Worm (Caenorhabditis elegans) whole organism, late embryonic: ENCODE results near the gene pbo-6.

ENCODE experiments used
- C08G9.2 ChIP-seq: sonication (generic microtip); optimal IDR thresholded peaks from 2 replicates; lab custom pipeline; 2016; ENCODE audit warnings: mild to moderate bottlenecking, missing genetic modification characterization, moderate library complexity, missing compliant biosample characterization
- C38D4.7 ChIP-seq: fragments of 200-800 bp; sonication (Bioruptor generic); optimal IDR thresholded peaks from 2 replicates; lab custom pipeline; 2018; ENCODE audit warnings: mild to moderate bottlenecking, missing genetic modification characterization, moderate library complexity, missing compliant biosample characterization
- K02D7.2 ChIP-seq: sonication (generic microtip); optimal IDR thresholded peaks from 2 replicates; lab custom pipeline; 2017; ENCODE audit warnings: mild to moderate bottlenecking, missing genetic modification characterization, missing compliant biosample characterization
- K09A11.1 ChIP-seq: sonication (generic microtip); optimal IDR thresholded peaks from 2 replicates; lab custom pipeline; 2017; ENCODE audit warnings: antibody characterized with exemption, mild to moderate bottlenecking, missing genetic modification characterization, missing compliant biosample characterization; ENCODE audit not compliant: insufficient read depth
- T23F11.4 ChIP-seq: fragments of 200-800 bp; sonication (Bioruptor generic); optimal IDR thresholded peaks from 2 replicates; lab custom pipeline; 2018; ENCODE audit warnings: mild to moderate bottlenecking, missing genetic modification characterization, missing compliant biosample characterization
- Y22D7AL.16 ChIP-seq: sonication (generic microtip); optimal IDR thresholded peaks from 2 replicates; lab custom pipeline; 2016; ENCODE audit warnings: missing genetic modification characterization, missing compliant biosample characterization
- ahr-1 ChIP-seq: sonication (generic microtip); optimal IDR thresholded peaks from 2 replicates; lab custom pipeline; 2016; ENCODE audit warnings: missing genetic modification characterization, missing compliant biosample characterization
- ceh-14 ChIP-seq: sonication (generic microtip); optimal IDR thresholded peaks from 2 replicates; lab custom pipeline; 2016; ENCODE audit warnings: missing genotype, missing genetic modification characterization, missing compliant biosample characterization
- ceh-19 ChIP-seq: fragments of 200-800 bp; sonication (Bioruptor generic); optimal IDR thresholded peaks from 2 replicates; lab custom pipeline; 2018; ENCODE audit warnings: mild to moderate bottlenecking, missing genetic modification characterization, missing compliant biosample characterization
- ceh-22 ChIP-seq: sonication (generic microtip); optimal IDR thresholded peaks from 2 replicates; lab custom pipeline; 2017; ENCODE audit warnings: missing biosample characterization, missing genetic modification characterization
- ceh-45 ChIP-seq: fragments of 200-800 bp; sonication (Bioruptor generic); IDR thresholded peaks from 2 replicates; pipeline ENCODE4 v1.3.6; 2022; ENCODE audit warnings: missing genetic modification reagents, missing genetic modification characterization, missing compliant biosample characterization
- ceh-48 ChIP-seq: sonication (generic microtip); optimal IDR thresholded peaks from 2 replicates; lab custom pipeline; 2016; ENCODE audit warnings: missing genetic modification characterization, inconsistent platforms, missing compliant biosample characterization
- dmd-4 ChIP-seq: sonication (generic microtip); optimal IDR thresholded peaks from 2 replicates; lab custom pipeline; 2016; ENCODE audit warnings: borderline replicate concordance, missing genetic modification characterization, missing compliant biosample characterization
- elt-4 ChIP-seq: sonication (generic microtip); optimal IDR thresholded peaks from 2 replicates; lab custom pipeline; 2016; ENCODE audit warnings: missing genetic modification characterization, missing compliant biosample characterization
- eyg-1 ChIP-seq: sonication (generic microtip); optimal IDR thresholded peaks from 2 replicates; lab custom pipeline; 2016; ENCODE audit warnings: missing genotype, missing genetic modification characterization, missing compliant biosample characterization
- fkh-10 ChIP-seq: fragments of 150-350 bp; optimal IDR thresholded peaks from 2 replicates; lab custom pipeline; 2014; ENCODE audit warnings: missing biosample characterization, missing genetic modification reagents, missing genetic modification characterization
- gmeb-2 ChIP-seq: sonication (generic microtip); optimal IDR thresholded peaks from 2 replicates; lab custom pipeline; 2016; ENCODE audit warnings: missing genetic modification characterization, inconsistent platforms, missing compliant biosample characterization
- hlh-13 ChIP-seq: fragments of 200-800 bp; sonication (Bioruptor generic); optimal IDR thresholded peaks from 2 replicates; lab custom pipeline; 2018; ENCODE audit warnings: mild to moderate bottlenecking, missing genetic modification characterization, missing compliant biosample characterization
- hlh-15 ChIP-seq: sonication (generic microtip); optimal IDR thresholded peaks from 2 replicates; lab custom pipeline; 2016; ENCODE audit warnings: missing genetic modification characterization, missing compliant biosample characterization
- hlh-30 ChIP-seq: sonication (generic microtip); optimal IDR thresholded peaks from 2 replicates; lab custom pipeline; 2017; ENCODE audit warnings: antibody characterized with exemption, missing genetic modification characterization, missing compliant biosample characterization; ENCODE audit not compliant: insufficient read depth
- hlh-8 ChIP-seq: sonication (generic microtip); optimal IDR thresholded peaks from 2 replicates; lab custom pipeline; 2016; ENCODE audit warnings: missing genotype, missing genetic modification characterization, missing compliant biosample characterization
- lin-11 ChIP-seq: fragments of 200-800 bp; sonication (Bioruptor generic); optimal IDR thresholded peaks from 2 replicates; lab custom pipeline; 2018; ENCODE audit warnings: mild to moderate bottlenecking, missing genetic modification characterization, missing compliant biosample characterization
- madf-2 ChIP-seq: sonication (generic microtip); optimal IDR thresholded peaks from 2 replicates; lab custom pipeline; 2017; ENCODE audit warnings: missing genetic modification characterization, missing compliant biosample characterization
- mec-3 ChIP-seq: sonication (generic microtip); optimal IDR thresholded peaks from 2 replicates; lab custom pipeline; 2016; ENCODE audit warnings: borderline replicate concordance, missing genetic modification characterization, missing compliant biosample characterization
- nfya-1 ChIP-seq: sonication (generic microtip); optimal IDR thresholded peaks from 2 replicates; lab custom pipeline; 2017; ENCODE audit warnings: missing genetic modification characterization, mild to moderate bottlenecking, missing compliant biosample characterization, antibody characterized with exemption, moderate library complexity
- nhr-232 ChIP-seq: sonication (generic microtip); optimal IDR thresholded peaks from 2 replicates; lab custom pipeline; 2016; ENCODE audit warnings: missing genetic modification characterization, missing compliant biosample characterization
- pha-4 ChIP-seq: fragments of 150-350 bp; optimal IDR thresholded peaks from 2 replicates; lab custom pipeline; 2018; ENCODE audit warnings: missing biosample characterization, missing genetic modification reagents, missing genetic modification characterization
- sox-4 ChIP-seq: sonication (generic microtip); optimal IDR thresholded peaks from 2 replicates; lab custom pipeline; 2017; ENCODE audit warnings: mild to moderate bottlenecking, missing genetic modification characterization, inconsistent platforms, missing compliant biosample characterization
- tbx-7 ChIP-seq: sonication (generic microtip); optimal IDR thresholded peaks from 2 replicates; lab custom pipeline; 2016; ENCODE audit warnings: missing genotype, missing genetic modification characterization, missing compliant biosample characterization
- ttx-3 ChIP-seq: sonication (generic microtip); optimal IDR thresholded peaks from 2 replicates; lab custom pipeline; 2016; ENCODE audit warnings: missing genetic modification reagents, missing genetic modification characterization, missing compliant biosample characterization
- unc-86 ChIP-seq: sonication (generic microtip); optimal IDR thresholded peaks from 2 replicates; lab custom pipeline; 2016; ENCODE audit warnings: missing genetic modification characterization, missing compliant biosample characterization

Gene pbo-6

ce11 chrX:17428803-17429202 lies at the start of gene pbo-6:
Gene pbo-6, plus strand, starts transcription at chrX:17429042.
- TF ChIP-seq nfya-1 (tag; lab: Kevin White, UChicago): no peak
- no peak for TF ChIP-seq hlh-15 (tag; lab: Kevin White, UChicago)
- no peak for TF ChIP-seq hlh-30
- no peak for TF ChIP-seq Y22D7AL.16 (tag; lab: Kevin White, UChicago)
- TF ChIP-seq K09A11.1 (tag; lab: Kevin White, UChicago): no peak
- no peak for TF ChIP-seq pha-4 (tag; lab: Kevin White, UChicago)

ce11 chrX:17379675-17380074 lies 49.2 kb upstream of the pbo-6 start, which contains the start of gene F10D7.10:
Gene F10D7.10, minus strand, starts transcription at chrX:17379775.
- no peak for TF ChIP-seq tbx-7 (tag; lab: Kevin White, UChicago)

ce11 chrX:17381975-17382374 lies 46.9 kb upstream of the pbo-6 start, which contains the start of gene F10D7.4:
Gene F10D7.4, minus strand, starts transcription at chrX:17382075.
- no peak for TF ChIP-seq hlh-13 (GFP tag; lab: Kevin White, UChicago)
- no peak for TF ChIP-seq elt-4
- TF ChIP-seq unc-86 (tag; lab: Kevin White, UChicago): no peak
- TF ChIP-seq ttx-3 (tag; lab: Kevin White, UChicago): no peak
- no peak for TF ChIP-seq lin-11 (tag; lab: Kevin White, UChicago)
- TF ChIP-seq ceh-19 (GFP tag; lab: Kevin White, UChicago): no peak
- TF ChIP-seq ceh-45 (GFP tag; lab: Robert Waterston, UW): no peak
- TF ChIP-seq K02D7.2 (tag; lab: Kevin White, UChicago): no peak
- no peak for TF ChIP-seq ceh-48 (tag; lab: Kevin White, UChicago)
- TF ChIP-seq hlh-30: no peak
- no peak for TF ChIP-seq ceh-14 (tag; lab: Kevin White, UChicago)
- no peak for TF ChIP-seq eyg-1 (tag; lab: Kevin White, UChicago)
- TF ChIP-seq madf-2 (tag; lab: Kevin White, UChicago): no peak
- no peak for TF ChIP-seq dmd-4
- no peak for TF ChIP-seq fkh-10 (GFP tag; lab: Kevin White, UChicago)
- no peak for TF ChIP-seq ahr-1 (tag; lab: Kevin White, UChicago)
- TF ChIP-seq, all 69 proteins: peak for 0

ce11 chrX:17384343-17384742 lies 44.5 kb upstream of the pbo-6 start:
- TF ChIP-seq mec-3 (tag; lab: Kevin White, UChicago): no peak
- no peak for TF ChIP-seq sox-4 (tag; lab: Kevin White, UChicago)

- TF ChIP-seq nhr-232: no peak
- TF ChIP-seq hlh-8: no peak
- no peak for TF ChIP-seq unc-86 (tag; lab: Kevin White, UChicago)
- no peak for TF ChIP-seq K09A11.1 (tag; lab: Kevin White, UChicago)
- no peak for TF ChIP-seq mec-3 (tag; lab: Kevin White, UChicago)
- no peak for TF ChIP-seq fkh-10 (GFP tag; lab: Kevin White, UChicago)
Measured at ce11 chrX:17385102-17385501, 43.7 kb upstream of the pbo-6 start.

ce11 chrX:17386130-17386529 lies 42.7 kb upstream of the pbo-6 start:
- TF ChIP-seq ceh-22 (tag; lab: Kevin White, UChicago): no peak
- TF ChIP-seq T23F11.4: no peak
- no peak for TF ChIP-seq C08G9.2 (tag; lab: Kevin White, UChicago)
- TF ChIP-seq ceh-19 (GFP tag; lab: Kevin White, UChicago): no peak
- TF ChIP-seq C38D4.7 (GFP tag; lab: Kevin White, UChicago): no peak
- no peak for TF ChIP-seq ahr-1 (tag; lab: Kevin White, UChicago)
- TF ChIP-seq gmeb-2 (tag; lab: Kevin White, UChicago): no peak
